Fruit fly (Drosophila melanogaster) whole organism, adult: ENCODE measurements around the gene LPCAT.
A peak's percentile ranks its signal among the peaks of the same experiment; 100 is the strongest.

Source experiments
- CG11617 ChIP-seq: fragments of 200-800 bp; sonication (Bioruptor generic); optimal IDR thresholded peaks from 2 replicates; lab custom pipeline; 2017; ENCODE audit warnings: mild to moderate bottlenecking, missing biosample characterization, missing genetic modification reagents, missing genetic modification characterization
- CG12768 ChIP-seq: fragments of 200-800 bp; sonication (Bioruptor generic); optimal IDR thresholded peaks from 2 replicates; lab custom pipeline; 2017; ENCODE audit warnings: missing biosample characterization, missing genetic modification characterization, mild to moderate bottlenecking, moderate library complexity, missing genetic modification reagents
- CG14711 ChIP-seq: fragments of 200-800 bp; sonication (Bioruptor generic); optimal IDR thresholded peaks from 2 replicates; lab custom pipeline; 2018; ENCODE audit warnings: missing biosample characterization, mild to moderate bottlenecking, missing genetic modification characterization, moderate library complexity
- CG1620 ChIP-seq: fragments of 200-800 bp; sonication (Bioruptor generic); optimal IDR thresholded peaks from 2 replicates; lab custom pipeline; 2016; ENCODE audit warnings: missing biosample characterization, missing genetic modification characterization
- CG33017 ChIP-seq: fragments of 200-800 bp; sonication (Bioruptor generic); optimal IDR thresholded peaks from 2 replicates; lab custom pipeline; 2018; ENCODE audit warnings: missing biosample characterization, mild to moderate bottlenecking, missing genetic modification characterization, moderate library complexity
- CG5204 ChIP-seq: fragments of 200-800 bp; sonication (Bioruptor generic); optimal IDR thresholded peaks from 2 replicates; lab custom pipeline; 2016; ENCODE audit warnings: missing biosample characterization, missing genetic modification characterization
- CG7045 ChIP-seq: fragments of 200-800 bp; sonication (Bioruptor generic); optimal IDR thresholded peaks from 2 replicates; lab custom pipeline; 2017; ENCODE audit warnings: missing biosample characterization, mild to moderate bottlenecking, missing genetic modification characterization
- CG7101 ChIP-seq: fragments of 200-800 bp; sonication (Bioruptor generic); optimal IDR thresholded peaks from 2 replicates; lab custom pipeline; 2018; ENCODE audit warnings: missing biosample characterization, mild to moderate bottlenecking, missing genetic modification characterization, moderate library complexity
- Clk ChIP-seq: fragments of 200-800 bp; sonication (Bioruptor generic); optimal IDR thresholded peaks from 2 replicates; lab custom pipeline; 2017; ENCODE audit warnings: missing biosample characterization, missing genetic modification characterization
- Crg-1 ChIP-seq: fragments of 200-800 bp; sonication (Bioruptor generic); optimal IDR thresholded peaks from 2 replicates; lab custom pipeline; 2016; ENCODE audit warnings: missing biosample characterization, missing genetic modification characterization
- Hr96 ChIP-seq: fragments of 200-800 bp; sonication (Bioruptor generic); optimal IDR thresholded peaks from 2 replicates; lab custom pipeline; 2016; ENCODE audit warnings: missing biosample characterization, missing genetic modification characterization
- Mnt ChIP-seq: fragments of 200-800 bp; sonication (Bioruptor generic); optimal IDR thresholded peaks from 2 replicates; lab custom pipeline; 2016; ENCODE audit warnings: missing biosample characterization, mild to moderate bottlenecking, missing genetic modification characterization
- bab1 ChIP-seq: fragments of 200-800 bp; sonication (Bioruptor generic); optimal IDR thresholded peaks from 3 replicates; lab custom pipeline; 2019; ENCODE audit warnings: missing biosample characterization, mild to moderate bottlenecking, missing genetic modification characterization, moderate library complexity
- cic ChIP-seq: fragments of 200-800 bp; sonication (Bioruptor generic); optimal IDR thresholded peaks from 2 replicates; lab custom pipeline; 2017; ENCODE audit warnings: missing biosample characterization, mild to moderate bottlenecking, missing genetic modification characterization, moderate library complexity
- cnc ChIP-seq, 2 experiments: fragments of >200 bp; optimal IDR thresholded peaks; 2 replicates each; lab custom pipeline; 2017
- kay ChIP-seq: fragments of 200-800 bp; sonication (Bioruptor generic); peaks from one replicate; lab custom pipeline; 2016; ENCODE audit warnings: missing biosample characterization, missing genetic modification characterization, borderline replicate concordance
- ovo ChIP-seq: fragments of 200-800 bp; sonication (Bioruptor generic); optimal IDR thresholded peaks from 2 replicates; lab custom pipeline; 2016; ENCODE audit warnings: missing biosample characterization, missing genetic modification characterization
- pad ChIP-seq: fragments of 200-800 bp; sonication (Bioruptor generic); optimal IDR thresholded peaks from 3 replicates; lab custom pipeline; 2017; ENCODE audit warnings: missing biosample characterization, missing genetic modification characterization, mild to moderate bottlenecking, moderate library complexity, missing genetic modification reagents
- tj ChIP-seq: fragments of 200-800 bp; sonication (Bioruptor generic); optimal IDR thresholded peaks from 3 replicates; lab custom pipeline; 2017; ENCODE audit warnings: missing biosample characterization, mild to moderate bottlenecking, missing genetic modification characterization, moderate library complexity
- toe ChIP-seq: fragments of 200-800 bp; sonication (Bioruptor generic); optimal IDR thresholded peaks from 2 replicates; lab custom pipeline; 2016; ENCODE audit warnings: missing biosample characterization, missing genetic modification characterization

The LPCAT gene

DNA sequence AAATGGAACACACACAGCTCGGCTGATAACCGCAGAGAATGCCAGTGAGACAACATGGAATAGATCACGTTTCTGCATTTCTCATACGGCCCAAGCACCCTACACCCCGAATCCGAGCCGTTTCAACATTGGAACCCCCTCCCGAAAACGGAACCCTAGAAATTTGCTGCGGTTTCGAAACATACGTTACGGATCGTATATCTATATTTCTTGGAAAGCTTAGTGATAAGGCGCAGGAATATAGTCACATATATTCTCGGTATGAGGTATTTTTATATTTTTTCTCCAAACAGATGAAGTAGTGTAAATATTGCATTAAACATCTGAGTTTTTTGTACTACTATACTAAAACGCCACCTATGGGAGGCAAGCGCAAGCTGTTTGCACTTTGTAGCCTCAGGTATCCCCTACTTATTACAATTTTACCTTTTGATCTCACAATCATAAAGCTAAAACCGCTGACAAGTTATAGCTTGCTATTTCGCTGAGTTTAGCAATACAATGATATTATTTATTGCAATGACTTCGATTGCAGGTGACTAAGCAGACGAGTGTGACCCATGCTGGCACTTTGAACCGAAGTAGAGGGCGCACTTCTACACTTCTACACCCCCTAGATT, 15.6 kb upstream of the LPCAT start:
- TF ChIP-seq tj (GFP tag; lab: Kevin White, UChicago) (peak; percentile 95), Mnt (GFP tag; lab: Kevin White, UChicago) (no peak), CG7045 (GFP tag; lab: Kevin White, UChicago) (no peak), CG5204 (GFP tag; lab: Kevin White, UChicago) (no peak), CG11617 (peak; percentile 16), bab1 (GFP tag; lab: Kevin White, UChicago) (peak; percentile 43), Crg-1 (peak; percentile 10), pad (peak; percentile 10)

DNA sequence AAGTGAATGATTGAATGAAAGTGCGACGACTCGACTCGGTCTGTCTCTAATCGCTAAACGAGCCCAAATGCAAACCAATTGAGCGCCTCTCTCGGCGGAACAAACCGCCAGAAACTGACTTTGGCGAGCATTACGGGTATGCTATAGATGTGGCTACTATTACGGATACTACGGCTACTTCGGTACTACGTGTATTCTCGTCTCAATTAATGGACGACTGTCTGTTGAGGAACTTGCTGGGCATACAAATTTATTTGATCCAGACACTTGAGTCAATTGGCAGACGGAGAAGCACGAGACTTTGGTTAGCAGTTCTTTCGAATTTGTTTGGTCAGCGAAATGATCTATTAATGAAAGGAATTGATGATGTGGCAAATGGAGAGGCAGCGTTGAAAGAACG, 14.7 kb upstream of the LPCAT start:
- peak; percentile 11 for TF ChIP-seq kay
- TF ChIP-seq CG11617: no peak
- TF ChIP-seq cnc (optimal IDR thresholded peaks at IDR 0.05; lab: Kevin White, UChicago): no peak
- peak; percentile 89 for TF ChIP-seq tj (GFP tag; lab: Kevin White, UChicago)
- TF ChIP-seq CG7101 (tag; lab: Kevin White, UChicago): no peak
- no peak for TF ChIP-seq Hr96 (GFP tag; lab: Kevin White, UChicago)
- no peak for TF ChIP-seq Clk (GFP tag; lab: Kevin White, UChicago)
- no peak for TF ChIP-seq CG12768
- no peak for TF ChIP-seq toe (GFP tag; lab: Kevin White, UChicago)
- TF ChIP-seq pad: no peak

DNA sequence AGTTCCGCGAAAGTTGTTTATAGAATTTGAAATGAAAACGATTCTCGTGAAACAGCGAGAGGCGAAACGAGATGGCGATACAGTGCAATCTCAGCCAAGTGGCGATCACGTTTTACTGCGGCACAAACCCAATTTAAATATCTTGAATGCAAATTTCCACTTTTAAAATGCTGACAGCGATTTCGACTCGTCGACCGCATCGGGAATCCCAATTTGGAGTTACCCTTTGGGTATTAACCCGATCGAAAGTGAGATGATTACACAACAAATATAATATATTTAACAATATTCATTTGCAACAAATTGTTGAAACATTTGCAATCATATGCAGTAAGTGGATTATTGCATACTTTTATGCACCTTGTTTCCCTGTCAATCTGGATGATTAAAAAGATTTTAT, 10.8 kb upstream of the LPCAT start:
- peak; percentile 11 for TF ChIP-seq kay
- no peak for TF ChIP-seq CG1620 (GFP tag; lab: Kevin White, UChicago)

DNA sequence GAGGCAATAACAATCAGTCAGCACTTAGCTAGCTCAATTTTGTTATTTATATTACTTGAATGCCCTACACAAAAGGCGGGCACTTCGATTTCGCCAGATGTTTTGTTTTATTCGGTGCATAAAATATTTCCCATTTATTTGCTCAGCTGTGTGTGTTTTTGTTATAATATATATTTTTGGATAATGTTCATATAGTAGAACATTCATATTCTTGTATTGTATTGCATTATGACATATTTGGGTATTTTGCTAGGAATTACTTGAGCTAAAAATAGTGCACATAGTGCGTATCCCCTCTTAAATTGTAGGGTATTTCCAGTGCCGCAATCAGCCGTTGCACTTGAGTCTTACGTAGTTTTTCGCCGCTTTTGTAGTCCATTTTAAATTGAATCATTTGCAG, 10.1 kb upstream of the LPCAT start:
- TF ChIP-seq Mnt (GFP tag; lab: Kevin White, UChicago) (peak; percentile 68), CG7101 (tag; lab: Kevin White, UChicago) (peak; percentile 92), cnc (optimal IDR thresholded peaks at IDR 0.05; lab: Kevin White, UChicago) (no peak), CG5204 (GFP tag; lab: Kevin White, UChicago) (peak; percentile 79), Crg-1 (peak; percentile 46), CG33017 (peak; percentile 85), Clk (GFP tag; lab: Kevin White, UChicago) (peak; percentile 40), pad (peak; percentile 78), Hr96 (GFP tag; lab: Kevin White, UChicago) (peak; percentile 70), CG14711 (tag; lab: Kevin White, UChicago) (peak; percentile 82), cic (GFP tag; lab: Kevin White, UChicago) (peak; percentile 57), CG1620 (GFP tag; lab: Kevin White, UChicago) (peak; percentile 77), CG7045 (GFP tag; lab: Kevin White, UChicago) (peak; percentile 81), toe (GFP tag; lab: Kevin White, UChicago) (peak; percentile 64), CG12768 (peak; percentile 80), bab1 (GFP tag; lab: Kevin White, UChicago) (peak; percentile 95), CG11617 (peak; percentile 93), ovo (GFP tag; lab: Kevin White, UChicago) (peak; percentile 68), kay (no peak), tj (GFP tag; lab: Kevin White, UChicago) (peak; percentile 88)

DNA sequence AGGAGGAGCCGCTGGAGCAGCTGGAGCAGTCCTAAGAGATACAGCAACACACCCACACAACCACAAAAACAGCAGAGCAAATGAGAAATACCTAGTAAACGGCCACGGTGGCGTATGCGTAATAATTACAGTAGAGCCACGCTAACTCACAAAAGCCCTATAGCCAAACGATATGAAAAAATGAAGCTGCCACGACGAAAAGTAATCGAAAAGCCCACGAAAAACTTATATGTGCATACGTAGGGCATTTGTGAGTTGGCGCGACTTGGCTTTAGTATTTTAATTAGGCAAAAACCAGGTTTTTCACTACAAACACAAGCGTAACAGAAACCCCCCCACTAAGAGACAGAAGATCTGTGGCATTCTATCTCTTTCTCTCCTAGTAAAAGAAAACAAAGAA, 8.1 kb upstream of the LPCAT start:
- no peak for TF ChIP-seq Hr96 (GFP tag; lab: Kevin White, UChicago)
- TF ChIP-seq CG14711 (tag; lab: Kevin White, UChicago): no peak
- TF ChIP-seq pad: no peak
- TF ChIP-seq CG7045 (GFP tag; lab: Kevin White, UChicago): no peak
- TF ChIP-seq tj (GFP tag; lab: Kevin White, UChicago): no peak
- no peak for TF ChIP-seq CG7101 (tag; lab: Kevin White, UChicago)
- TF ChIP-seq kay: no peak
- TF ChIP-seq bab1 (GFP tag; lab: Kevin White, UChicago): no peak
- TF ChIP-seq cnc (optimal IDR thresholded peaks at IDR 0.05; lab: Kevin White, UChicago): no peak
- TF ChIP-seq Mnt (GFP tag; lab: Kevin White, UChicago): no peak
- TF ChIP-seq CG33017: no peak
- TF ChIP-seq Clk (GFP tag; lab: Kevin White, UChicago): no peak
- TF ChIP-seq ovo (GFP tag; lab: Kevin White, UChicago): no peak
- TF ChIP-seq toe (GFP tag; lab: Kevin White, UChicago): no peak
- no peak for TF ChIP-seq CG1620 (GFP tag; lab: Kevin White, UChicago)

DNA sequence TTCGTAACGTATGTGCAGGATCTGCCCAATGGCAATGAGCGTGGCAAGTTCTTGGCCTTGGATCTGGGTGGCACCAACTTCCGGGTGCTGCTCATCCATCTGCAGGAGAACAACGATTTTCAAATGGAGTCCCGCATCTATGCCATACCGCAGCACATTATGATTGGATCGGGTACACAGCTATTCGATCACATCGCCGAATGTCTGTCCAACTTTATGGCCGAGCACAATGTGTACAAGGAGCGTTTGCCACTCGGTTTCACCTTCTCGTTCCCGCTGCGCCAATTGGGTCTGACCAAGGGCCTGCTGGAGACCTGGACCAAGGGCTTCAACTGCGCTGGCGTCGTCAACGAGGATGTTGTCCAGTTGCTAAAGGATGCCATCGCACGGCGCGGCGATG, 6.8 kb upstream of the LPCAT start:
- TF ChIP-seq CG7045 (GFP tag; lab: Kevin White, UChicago) (no peak), CG5204 (GFP tag; lab: Kevin White, UChicago) (no peak), bab1 (GFP tag; lab: Kevin White, UChicago) (no peak), CG12768 (no peak), Crg-1 (no peak), kay (no peak)

DNA sequence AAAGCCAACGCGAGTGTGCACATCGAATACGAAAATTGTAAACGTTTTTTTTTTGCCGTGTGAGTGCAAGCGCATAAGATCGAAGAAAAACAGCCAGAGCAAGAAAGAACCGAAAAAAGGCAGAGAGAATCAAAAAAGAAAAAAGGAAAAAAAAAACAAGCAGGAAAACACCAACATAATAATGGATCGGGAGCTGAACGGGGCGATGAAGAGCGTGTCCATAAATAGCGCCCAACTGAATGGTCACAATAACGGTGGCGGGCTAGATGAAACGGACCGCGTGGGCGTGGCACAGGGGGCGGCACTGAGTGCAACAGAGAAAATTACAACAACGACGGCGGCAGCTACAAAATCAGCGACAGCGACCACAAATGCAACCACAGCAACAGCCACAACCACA, 6.3 kb upstream of the LPCAT start:
- TF ChIP-seq CG1620 (GFP tag; lab: Kevin White, UChicago) (no peak), ovo (GFP tag; lab: Kevin White, UChicago) (peak; percentile 16), Crg-1 (no peak), Clk (GFP tag; lab: Kevin White, UChicago) (no peak), Hr96 (GFP tag; lab: Kevin White, UChicago) (peak; percentile 34), CG33017 (no peak), CG14711 (tag; lab: Kevin White, UChicago) (no peak), toe (GFP tag; lab: Kevin White, UChicago) (no peak), kay (no peak), CG12768 (no peak), cnc (optimal IDR thresholded peaks at IDR 0.05; lab: Kevin White, UChicago) (no peak)
